Fruit fly (Drosophila melanogaster) whole organism, embryonic: ENCODE results near the gene CG3071.
A peak's percentile ranks its signal among the peaks of the same experiment; 100 is the strongest.

Source experiments
- CG11723 ChIP-seq: fragments of 200-800 bp; sonication (Bioruptor generic); optimal IDR thresholded peaks from 2 replicates; lab custom pipeline; 2017; ENCODE audit warnings: missing biosample characterization, mild to moderate bottlenecking, missing genetic modification characterization
- CG12391 ChIP-seq: fragments of 200-800 bp; sonication (Bioruptor generic); optimal IDR thresholded peaks from 3 replicates; lab custom pipeline; 2018; ENCODE audit warnings: missing biosample characterization, mild to moderate bottlenecking, missing genetic modification characterization, moderate library complexity
- CG12744 ChIP-seq: fragments of 200-800 bp; sonication (Bioruptor generic); optimal IDR thresholded peaks from 2 replicates; lab custom pipeline; 2016; ENCODE audit warnings: missing biosample characterization, missing genetic modification characterization
- CG14050 ChIP-seq: fragments of 200-800 bp; sonication (Bioruptor generic); IDR thresholded peaks from 3 replicates; pipeline ENCODE4 v1.3.6; 2022; ENCODE audit warnings: missing biosample characterization, missing genetic modification characterization
- CG14860 ChIP-seq: fragments of 200-800 bp; sonication (Bioruptor generic); IDR thresholded peaks from 3 replicates; pipeline ENCODE4 v1.3.6; 2022; ENCODE audit warnings: missing biosample characterization, missing genetic modification characterization; ENCODE audit not compliant: partially characterized antibody
- CG15269 ChIP-seq: fragments of 200-800 bp; sonication (Bioruptor generic); optimal IDR thresholded peaks from 2 replicates; lab custom pipeline; 2018; ENCODE audit warnings: missing biosample characterization, mild to moderate bottlenecking, missing genetic modification characterization, moderate library complexity
- CG1529 ChIP-seq: fragments of 200-800 bp; sonication (Bioruptor generic); optimal IDR thresholded peaks from 3 replicates; lab custom pipeline; 2018; ENCODE audit warnings: missing biosample characterization, missing genetic modification characterization
- CG15601 ChIP-seq: fragments of 200-800 bp; sonication (Bioruptor generic); optimal IDR thresholded peaks from 3 replicates; lab custom pipeline; 2019; ENCODE audit warnings: missing biosample characterization, mild to moderate bottlenecking, missing genetic modification characterization, moderate library complexity
- CG17361 ChIP-seq: fragments of 200-800 bp; sonication (Bioruptor generic); IDR thresholded peaks from 3 replicates; pipeline ENCODE4 v1.3.6; 2022; ENCODE audit warnings: missing biosample characterization, missing genetic modification characterization
- CG17568 ChIP-seq: fragments of 200-800 bp; sonication (Bioruptor generic); optimal IDR thresholded peaks from 2 replicates; lab custom pipeline; 2018; ENCODE audit warnings: missing biosample characterization, mild to moderate bottlenecking, missing genetic modification characterization, moderate library complexity
- CG17912 ChIP-seq: fragments of 200-800 bp; sonication (Bioruptor generic); optimal IDR thresholded peaks from 2 replicates; lab custom pipeline; 2018; ENCODE audit warnings: missing biosample characterization, mild to moderate bottlenecking, missing genetic modification characterization
- CG18764 ChIP-seq: fragments of 200-800 bp; sonication (Bioruptor generic); optimal IDR thresholded peaks from 3 replicates; lab custom pipeline; 2016; ENCODE audit warnings: missing biosample characterization, missing genetic modification characterization
- CG31365 ChIP-seq: fragments of 200-800 bp; sonication (Bioruptor generic); optimal IDR thresholded peaks from 2 replicates; lab custom pipeline; 2018; ENCODE audit warnings: missing biosample characterization, mild to moderate bottlenecking, missing genetic modification characterization
- CG33557 ChIP-seq: fragments of 200-800 bp; sonication (Bioruptor generic); optimal IDR thresholded peaks from 2 replicates; lab custom pipeline; 2019; ENCODE audit warnings: missing biosample characterization, mild to moderate bottlenecking, missing genetic modification characterization, moderate library complexity
- CG4617 ChIP-seq: fragments of 200-800 bp; sonication (Bioruptor generic); optimal IDR thresholded peaks from 3 replicates; lab custom pipeline; 2016; ENCODE audit warnings: missing biosample characterization, missing genetic modification characterization, borderline replicate concordance
- CG4730 ChIP-seq: fragments of 200-800 bp; sonication (Bioruptor generic); IDR thresholded peaks from 2 replicates; pipeline ENCODE4 v1.3.6; 2022; ENCODE audit warnings: missing biosample characterization, missing genetic modification characterization
- CG5180 ChIP-seq: fragments of 200-800 bp; sonication (Bioruptor generic); optimal IDR thresholded peaks from 3 replicates; lab custom pipeline; 2017; ENCODE audit warnings: missing biosample characterization, missing genetic modification characterization, mild to moderate bottlenecking, moderate library complexity, missing genetic modification reagents
- CG6254 ChIP-seq: fragments of 200-800 bp; sonication (Bioruptor generic); optimal IDR thresholded peaks from 3 replicates; lab custom pipeline; 2017; ENCODE audit warnings: mild to moderate bottlenecking, missing biosample characterization, missing genetic modification reagents, missing genetic modification characterization
- CG6683 ChIP-seq: fragments of 200-800 bp; sonication (Bioruptor generic); optimal IDR thresholded peaks from 2 replicates; lab custom pipeline; 2017; ENCODE audit warnings: missing biosample characterization, mild to moderate bottlenecking, missing genetic modification characterization, missing genetic modification reagents
- CG8089 ChIP-seq: fragments of 200-800 bp; sonication (Bioruptor generic); optimal IDR thresholded peaks from 3 replicates; lab custom pipeline; 2016; ENCODE audit warnings: missing biosample characterization, missing genetic modification characterization
- D19A ChIP-seq: fragments of 200-800 bp; optimal IDR thresholded peaks from 3 replicates; lab custom pipeline; 2019; ENCODE audit warnings: missing biosample characterization, mild to moderate bottlenecking, missing genetic modification characterization, moderate library complexity
- Dad ChIP-seq: fragments of 200-800 bp; sonication (Bioruptor generic); optimal IDR thresholded peaks from 3 replicates; lab custom pipeline; 2016; ENCODE audit warnings: missing biosample characterization, missing genetic modification characterization
- Drgx ChIP-seq: fragments of 200-800 bp; sonication (Bioruptor generic); IDR thresholded peaks from 2 replicates; pipeline ENCODE4 v1.3.6; 2022; ENCODE audit warnings: missing biosample characterization, missing genetic modification characterization
- Fer1 ChIP-seq: fragments of 200-800 bp; sonication (Bioruptor generic); optimal IDR thresholded peaks from 2 replicates; lab custom pipeline; 2017; ENCODE audit warnings: missing biosample characterization, mild to moderate bottlenecking, missing genetic modification characterization
- Hand ChIP-seq: fragments of 200-800 bp; sonication (Bioruptor generic); optimal IDR thresholded peaks from 2 replicates; lab custom pipeline; 2017; ENCODE audit warnings: mild to moderate bottlenecking, missing biosample characterization, missing genetic modification reagents, missing genetic modification characterization
- NC2β ChIP-seq: fragments of 200-800 bp; sonication (Bioruptor generic); optimal IDR thresholded peaks from 2 replicates; lab custom pipeline; 2016; ENCODE audit warnings: missing biosample characterization, missing genetic modification characterization
- Sin3A ChIP-seq: fragments of >200 bp; optimal IDR thresholded peaks from 2 replicates; lab custom pipeline; 2018
- Usf ChIP-seq: fragments of 200-800 bp; sonication (Bioruptor generic); optimal IDR thresholded peaks from 2 replicates; lab custom pipeline; 2017; ENCODE audit warnings: missing genotype, missing biosample characterization, missing genetic modification characterization
- Xbp1 ChIP-seq: fragments of 200-800 bp; sonication (Bioruptor generic); optimal IDR thresholded peaks from 3 replicates; lab custom pipeline; 2016; ENCODE audit warnings: missing biosample characterization, mild to moderate bottlenecking, missing genetic modification characterization
- bbx ChIP-seq: fragments of 200-800 bp; sonication (Bioruptor generic); IDR thresholded peaks from 2 replicates; pipeline ENCODE4 v1.3.6; 2022; ENCODE audit warnings: missing biosample characterization, missing genetic modification characterization; ENCODE audit not compliant: partially characterized antibody
- br ChIP-seq: fragments of >200 bp; optimal IDR thresholded peaks from 2 replicates; lab custom pipeline; 2017
- cad ChIP-seq: fragments of >200 bp; optimal IDR thresholded peaks from 2 replicates; lab custom pipeline; 2017; ENCODE audit warnings: missing biosample characterization, missing genetic modification characterization
- ci ChIP-seq: fragments of 200-800 bp; sonication (Bioruptor generic); IDR thresholded peaks from 3 replicates; pipeline ENCODE4 v1.3.6; 2022; ENCODE audit warnings: missing biosample characterization, missing genetic modification characterization
- crp ChIP-seq, 2 experiments: fragments of 200-800 bp; sonication (Bioruptor generic); optimal IDR thresholded peaks; 2 replicates in 1 of 2; 3 replicates in 1 of 2; lab custom pipeline; 2017; ENCODE audit warnings: missing biosample characterization in 2 of 2, missing genetic modification characterization in 2 of 2, mild to moderate bottlenecking in 1 of 2, moderate library complexity in 1 of 2
- exex ChIP-seq: fragments of 200-800 bp; sonication (Bioruptor generic); optimal IDR thresholded peaks from 4 replicates; lab custom pipeline; 2018; ENCODE audit warnings: missing biosample characterization, mild to moderate bottlenecking, missing genetic modification characterization, moderate library complexity
- eyg ChIP-seq: fragments of 200-800 bp; sonication (Bioruptor generic); optimal IDR thresholded peaks from 3 replicates; lab custom pipeline; 2016; ENCODE audit warnings: missing biosample characterization, missing genetic modification characterization
- fu2 ChIP-seq: fragments of 200-800 bp; sonication (Bioruptor generic); optimal IDR thresholded peaks from 2 replicates; lab custom pipeline; 2016; ENCODE audit warnings: missing biosample characterization, missing genetic modification characterization
- gce ChIP-seq: fragments of 200-800 bp; sonication (Bioruptor generic); IDR thresholded peaks from 3 replicates; pipeline ENCODE4 v1.3.6; 2022; ENCODE audit warnings: missing biosample characterization, missing genetic modification characterization
- gcm ChIP-seq: fragments of 200-800 bp; sonication (Bioruptor generic); optimal IDR thresholded peaks from 2 replicates; lab custom pipeline; 2019; ENCODE audit warnings: missing biosample characterization, mild to moderate bottlenecking, missing genetic modification characterization, moderate library complexity
- gsb ChIP-seq: fragments of 200-800 bp; sonication (Bioruptor generic); IDR thresholded peaks from 2 replicates; pipeline ENCODE4 v1.3.6; 2022; ENCODE audit warnings: missing biosample characterization, missing genetic modification characterization
- gt ChIP-seq: fragments of 200-800 bp; sonication (Bioruptor generic); IDR thresholded peaks from 2 replicates; pipeline ENCODE4 v1.3.6; 2022; ENCODE audit warnings: missing biosample characterization, missing genetic modification characterization
- insv ChIP-seq, 2 experiments: fragments of 200-800 bp; sonication (Bioruptor generic); optimal IDR thresholded peaks; 3 replicates each; lab custom pipeline; 2016 to 2018; ENCODE audit warnings: missing biosample characterization in 2 of 2, missing genetic modification characterization in 2 of 2
- nerfin-1 ChIP-seq: fragments of 200-800 bp; sonication (Bioruptor generic); optimal IDR thresholded peaks from 3 replicates; lab custom pipeline; 2019; ENCODE audit warnings: missing biosample characterization, mild to moderate bottlenecking, missing genetic modification characterization, moderate library complexity
- nerfin-2 ChIP-seq: fragments of 200-800 bp; sonication (Bioruptor generic); IDR thresholded peaks from 2 replicates; pipeline ENCODE4 v1.3.6; 2022; ENCODE audit warnings: missing biosample characterization, missing genetic modification characterization; ENCODE audit not compliant: partially characterized antibody
- nom ChIP-seq: fragments of 200-800 bp; sonication (Bioruptor generic); optimal IDR thresholded peaks from 2 replicates; lab custom pipeline; 2017; ENCODE audit warnings: missing biosample characterization, missing genetic modification characterization, mild to moderate bottlenecking, moderate library complexity, missing genetic modification reagents
- sens ChIP-seq: fragments of 200-800 bp; sonication (Bioruptor generic); peaks from one replicate; lab custom pipeline; 2016; ENCODE audit warnings: missing biosample characterization, missing genetic modification characterization
- ttk ChIP-seq: fragments of 200-800 bp; sonication (Bioruptor generic); IDR thresholded peaks from 2 replicates; pipeline ENCODE4 v2.1.2; 2022; ENCODE audit warnings: missing biosample characterization, missing genetic modification characterization
- wdn ChIP-seq: fragments of 200-800 bp; sonication (Bioruptor generic); IDR thresholded peaks from 2 replicates; pipeline ENCODE4 v1.3.6; 2022; ENCODE audit warnings: missing biosample characterization, missing genetic modification characterization

CG3071 gene

DNA sequence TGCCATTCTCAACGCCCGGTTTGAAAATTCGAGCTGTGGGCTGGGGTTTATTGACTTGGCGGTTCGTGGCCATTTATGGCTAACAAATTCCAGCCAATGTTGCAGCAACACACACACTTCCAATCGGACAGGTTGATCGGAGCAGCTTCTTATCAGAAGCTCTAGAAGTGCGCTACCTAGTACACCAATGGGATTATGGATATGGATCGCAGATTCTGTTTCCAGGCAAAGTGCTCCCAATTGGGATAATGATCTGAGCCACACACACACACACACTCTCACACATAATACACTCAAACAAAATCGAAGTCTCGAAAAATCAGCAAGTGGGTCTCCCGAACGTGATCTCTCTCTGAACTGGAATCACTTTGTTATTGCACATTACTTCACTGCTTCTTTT, 41.0 kb upstream of the CG3071 start (continued):
- no peak for TF ChIP-seq Hand (GFP tag; lab: Kevin White, UChicago)
- no peak for TF ChIP-seq bbx (GFP tag; lab: Robert Waterston, UW)
- TF ChIP-seq CG14860 (GFP tag; lab: Robert Waterston, UW) = no peak
- TF ChIP-seq CG18764 (GFP tag; lab: Kevin White, UChicago) = no peak
- TF ChIP-seq CG8089 (GFP tag; lab: Kevin White, UChicago) = no peak
- peak; percentile 57 to 95 for TF ChIP-seq insv (GFP tag; optimal IDR thresholded peaks at IDR 0.05; lab: Kevin White, UChicago)

- TF ChIP-seq CG17912 (peak; percentile 56), Usf (peak; percentile 36), Xbp1 (peak; percentile 71), Dad (peak; percentile 85), fu2 (GFP tag; lab: Kevin White, UChicago) (peak; percentile 33), NC2β (GFP tag; lab: Kevin White, UChicago) (peak; percentile 29), CG12744 (GFP tag; lab: Kevin White, UChicago) (no peak), nerfin-1 (tag; lab: Kevin White, UChicago) (peak; percentile 86), cad (GFP tag; lab: Kevin White, UChicago) (no peak), CG33557 (GFP tag; lab: Kevin White, UChicago) (peak; percentile 39), Drgx (peak; percentile 93), CG4617 (GFP tag; lab: Kevin White, UChicago) (peak; percentile 14), Sin3A (lab: Kevin White, UChicago) (no peak), CG17568 (GFP tag; lab: Kevin White, UChicago) (no peak), nom (GFP tag; lab: Kevin White, UChicago) (peak; percentile 92), CG31365 (tag; lab: Kevin White, UChicago) (peak; percentile 62), nerfin-2 (GFP tag; lab: Robert Waterston, UW) (0 out of 2 replicates have a peak, but pooled peaks have one; percentile 37), CG4730 (GFP tag; lab: Robert Waterston, UW) (peak; percentile 73), CG6254 (GFP tag; lab: Kevin White, UChicago) (peak; percentile 79), CG6683 (GFP tag; lab: Kevin White, UChicago) (peak; percentile 88), crp (GFP tag; optimal IDR thresholded peaks at IDR 0.05; lab: Kevin White, UChicago) (peak in 1 of 2 experiments; percentile 1), wdn (GFP tag; lab: Robert Waterston, UW) (peak; percentile 69; the same call in 1 of the 2 replicates), CG12391 (tag; lab: Kevin White, UChicago) (peak; percentile 76), CG15601 (tag; lab: Kevin White, UChicago) (peak; percentile 54), ci (GFP tag; lab: Robert Waterston, UW) (no peak; the same call in 1 of the 3 replicates), exex (tag; lab: Kevin White, UChicago) (peak; percentile 83), CG11723 (GFP tag; lab: Kevin White, UChicago) (peak; percentile 55), gt (GFP tag; lab: Robert Waterston, UW) (no peak), ttk (peak; percentile 64), gcm (GFP tag; lab: Kevin White, UChicago) (peak; percentile 71), Fer1 (GFP tag; lab: Kevin White, UChicago) (peak; percentile 97), CG15269 (tag; lab: Kevin White, UChicago) (peak; percentile 86), CG5180 (peak; percentile 80), CG14050 (peak; percentile 62; the same call in 2 of the 3 replicates), D19A (tag; lab: Kevin White, UChicago) (peak; percentile 85), CG17361 (peak; percentile 94), CG1529 (peak; percentile 53), sens (GFP tag; lab: Kevin White, UChicago) (peak; percentile 98), gsb (GFP tag; lab: Robert Waterston, UW) (peak; percentile 78), gce (GFP tag; lab: Robert Waterston, UW) (peak; percentile 57; the same call in 1 of the 3 replicates), br (lab: Kevin White, UChicago) (no peak), eyg (GFP tag; lab: Kevin White, UChicago) (peak; percentile 80)
These were observed 40.4 kb upstream of the CG3071 start, which contains the start of gene Vinc for dm6 chrX:2222181-2222790. TSS of gene Vinc (minus strand) at chrX:2222567.
